Worm (Caenorhabditis elegans) whole organism, L4 larva: ENCODE data around the gene msp-63.

Experiments used
- T20F7.1 ChIP-seq: fragments of 200-800 bp; sonication (Bioruptor generic); optimal IDR thresholded peaks from 2 replicates; lab custom pipeline; 2018; ENCODE audit warnings: mild to moderate bottlenecking, missing genetic modification characterization, missing compliant biosample characterization
- Y105C5A.15 ChIP-seq: fragments of 200-800 bp; sonication (Bioruptor generic); IDR thresholded peaks from 2 replicates; pipeline ENCODE4 v1.3.6; 2022; ENCODE audit warnings: missing genetic modification characterization, missing compliant biosample characterization
- Y5F2A.4 ChIP-seq: fragments of 200-800 bp; sonication (Bioruptor generic); optimal IDR thresholded peaks from 2 replicates; lab custom pipeline; 2018; ENCODE audit warnings: mild to moderate bottlenecking, missing genetic modification characterization, missing compliant biosample characterization
- ZK546.5 ChIP-seq, 2 experiments: sonication (generic microtip); optimal IDR thresholded peaks; 2 replicates each; lab custom pipeline; 2017; ENCODE audit warnings: missing biosample characterization in 2 of 2, missing genetic modification characterization in 2 of 2
- ama-1 ChIP-seq: fragments of 150-350 bp; optimal IDR thresholded peaks from 2 replicates; lab custom pipeline; 2014; ENCODE audit warnings: inconsistent platforms, mixed read lengths
- ceh-20 ChIP-seq: fragments of 200-800 bp; sonication (Bioruptor generic); IDR thresholded peaks from 2 replicates; pipeline ENCODE4 v1.3.6; 2022; ENCODE audit warnings: missing genetic modification reagents, missing genetic modification characterization, missing compliant biosample characterization
- ceh-28 ChIP-seq: fragments of 150-350 bp; optimal IDR thresholded peaks from 2 replicates; lab custom pipeline; 2014; ENCODE audit warnings: missing biosample characterization, missing genetic modification reagents, missing genetic modification characterization
- ceh-44 ChIP-seq: fragments of 200-800 bp; sonication (Bioruptor generic); IDR thresholded peaks from 2 replicates; pipeline ENCODE4 v1.3.6; 2022; ENCODE audit warnings: missing genetic modification reagents, missing genetic modification characterization, missing compliant biosample characterization
- daf-16 ChIP-seq, 3 experiments: sonication (generic microtip); optimal IDR thresholded peaks; 2 replicates each; lab custom pipeline; 2016 to 2017; ENCODE audit warnings: missing genetic modification characterization in 3 of 3, missing genetic modification reagents in 3 of 3, mild to moderate bottlenecking in 2 of 3, missing compliant biosample characterization in 2 of 3, missing biosample characterization in 1 of 3, moderate library complexity in 1 of 3
- dmd-6 ChIP-seq: fragments of 200-800 bp; sonication (Bioruptor generic); IDR thresholded peaks from 2 replicates; pipeline ENCODE4 v1.3.6; 2022; ENCODE audit warnings: missing genetic modification reagents, missing genetic modification characterization, missing compliant biosample characterization
- dmd-9 ChIP-seq: fragments of 200-800 bp; sonication (Bioruptor generic); IDR thresholded peaks from 2 replicates; pipeline ENCODE4 v1.3.6; 2022; ENCODE audit warnings: missing genetic modification reagents, missing genetic modification characterization, missing compliant biosample characterization
- dve-1 ChIP-seq: sonication (generic microtip); optimal IDR thresholded peaks from 2 replicates; lab custom pipeline; 2017; ENCODE audit warnings: antibody characterized with exemption, mild to moderate bottlenecking, missing genetic modification characterization, missing compliant biosample characterization; ENCODE audit not compliant: insufficient read depth
- egl-43 ChIP-seq: fragments of 200-800 bp; sonication (Bioruptor generic); IDR thresholded peaks from 2 replicates; pipeline ENCODE4 v1.3.6; 2022; ENCODE audit warnings: missing genetic modification reagents, missing genetic modification characterization, missing compliant biosample characterization
- fos-1 ChIP-seq: fragments of 150-350 bp; optimal IDR thresholded peaks from 2 replicates; lab custom pipeline; 2014; ENCODE audit warnings: missing biosample characterization, missing genetic modification characterization
- hif-1 ChIP-seq, 2 experiments: sonication (generic microtip); optimal IDR thresholded peaks; 2 replicates each; lab custom pipeline; 2016 to 2017; ENCODE audit warnings: missing compliant biosample characterization in 2 of 2, missing genetic modification characterization in 2 of 2, missing genetic modification reagents in 2 of 2, missing genotype in 2 of 2, mild to moderate bottlenecking in 1 of 2
- hlh-11 ChIP-seq: fragments of 200-800 bp; sonication (Bioruptor generic); optimal IDR thresholded peaks from 2 replicates; lab custom pipeline; 2018; ENCODE audit warnings: mild to moderate bottlenecking, missing genetic modification characterization, missing compliant biosample characterization
- hlh-30 ChIP-seq: sonication (generic microtip); optimal IDR thresholded peaks from 2 replicates; lab custom pipeline; 2017; ENCODE audit warnings: antibody characterized with exemption, mild to moderate bottlenecking, missing genetic modification characterization, missing compliant biosample characterization; ENCODE audit not compliant: insufficient read depth
- lin-29 ChIP-seq: fragments of 200-800 bp; sonication (Bioruptor generic); IDR thresholded peaks from 2 replicates; pipeline ENCODE4 v1.3.6; 2022; ENCODE audit warnings: missing genetic modification reagents, missing genetic modification characterization, missing compliant biosample characterization
- mdl-1 ChIP-seq, 2 experiments: fragments of 150-350 bp in 1 of 2; sonication (generic microtip) in 1 of 2; optimal IDR thresholded peaks; 2 replicates each; lab custom pipeline; 2014 to 2017; ENCODE audit warnings: missing biosample characterization in 2 of 2, missing genetic modification characterization in 2 of 2
- mep-1 ChIP-seq: fragments of 150-350 bp; sonication (generic microtip); optimal IDR thresholded peaks from 3 replicates; lab custom pipeline; 2014; ENCODE audit warnings: missing biosample characterization, missing genetic modification characterization
- mxl-2 ChIP-seq: fragments of 200-800 bp; sonication (Bioruptor generic); conservative IDR thresholded peaks from 2 replicates; pipeline ENCODE4 v1.3.6; 2022; ENCODE audit warnings: missing genetic modification reagents, missing genetic modification characterization, missing compliant biosample characterization
- nhr-111 ChIP-seq: fragments of 200-800 bp; sonication (Bioruptor generic); optimal IDR thresholded peaks from 2 replicates; lab custom pipeline; 2018; ENCODE audit warnings: mild to moderate bottlenecking, missing genetic modification characterization, missing compliant biosample characterization
- nhr-28 ChIP-seq: fragments of 150-350 bp; optimal IDR thresholded peaks from 2 replicates; lab custom pipeline; 2014; ENCODE audit warnings: missing biosample characterization, missing genetic modification characterization
- php-3 ChIP-seq: fragments of 200-800 bp; sonication (Bioruptor generic); IDR thresholded peaks from 2 replicates; pipeline ENCODE4 v1.3.6; 2022; ENCODE audit warnings: missing genetic modification reagents, missing genetic modification characterization, missing compliant biosample characterization
- pqm-1 ChIP-seq: sonication (generic microtip); optimal IDR thresholded peaks from 2 replicates; lab custom pipeline; 2017; ENCODE audit warnings: missing biosample characterization, missing genetic modification characterization
- saeg-2 ChIP-seq: fragments of 200-800 bp; sonication (Bioruptor generic); IDR thresholded peaks from 2 replicates; pipeline ENCODE4 v1.3.6; 2022; ENCODE audit warnings: missing genetic modification reagents, missing genetic modification characterization, missing compliant biosample characterization
- sdz-12 ChIP-seq: fragments of 200-800 bp; sonication (Bioruptor generic); optimal IDR thresholded peaks from 2 replicates; lab custom pipeline; 2018; ENCODE audit warnings: mild to moderate bottlenecking, missing genetic modification characterization, missing compliant biosample characterization
- skn-1 ChIP-seq: fragments of 150-350 bp; optimal IDR thresholded peaks from 2 replicates; lab custom pipeline; 2014; ENCODE audit warnings: missing biosample characterization, missing genetic modification characterization
- spr-1 ChIP-seq: sonication (generic microtip); optimal IDR thresholded peaks from 2 replicates; lab custom pipeline; 2016; ENCODE audit warnings: mild to moderate bottlenecking, missing genetic modification characterization, missing compliant biosample characterization
- spr-3 ChIP-seq: fragments of 200-800 bp; sonication (Bioruptor generic); optimal IDR thresholded peaks from 2 replicates; lab custom pipeline; 2018; ENCODE audit warnings: mild to moderate bottlenecking, missing genetic modification characterization, missing compliant biosample characterization
- tra-1 ChIP-seq: fragments of 200-800 bp; sonication (Bioruptor generic); IDR thresholded peaks from 2 replicates; pipeline ENCODE4 v1.3.6; 2022; ENCODE audit warnings: missing genetic modification reagents, missing genetic modification characterization, missing compliant biosample characterization
- ztf-11 ChIP-seq: fragments of 150-350 bp; optimal IDR thresholded peaks from 2 replicates; lab custom pipeline; 2014; ENCODE audit warnings: missing biosample characterization, missing genetic modification characterization

The msp-63 gene

ce11 chrII:5806563-5806962, 9.3 kb upstream of the msp-63 start (continued):
- TF ChIP-seq egl-43: no peak
- TF ChIP-seq spr-3 (GFP tag; lab: Kevin White, UChicago): no peak
- no peak for TF ChIP-seq ztf-11 (tag; lab: Kevin White, UChicago)
- TF ChIP-seq lin-29: no peak
- TF ChIP-seq T20F7.1 (GFP tag; lab: Kevin White, UChicago): no peak
- TF ChIP-seq hlh-11: peak; percentile 64
- peak; percentile 90 for TF ChIP-seq nhr-28

ce11 chrII:5805303-5805702, 8.1 kb upstream of the msp-63 start, which contains the start of gene K05F1.10:
Gene K05F1.10, minus strand, starts transcription at chrII:5805473.
- TF ChIP-seq mdl-1 (tag; optimal IDR thresholded peaks at IDR 0.05; lab: Kevin White, UChicago): peak in 1 of 2 experiments; percentile 3
- peak; percentile 19 for TF ChIP-seq pqm-1 (tag; lab: Kevin White, UChicago)
- peak; percentile 46 for TF ChIP-seq dmd-6
- no peak for TF ChIP-seq ama-1 (lab: Kevin White, UChicago)
- TF ChIP-seq mxl-2 (GFP tag; lab: Robert Waterston, UW): no peak
- no peak for TF ChIP-seq daf-16 (GFP tag; optimal IDR thresholded peaks at IDR 0.05; lab: Kevin White, UChicago)
- peak; percentile 88 for TF ChIP-seq daf-16 (tag; optimal IDR thresholded peaks at IDR 0.05; lab: Kevin White, UChicago)
- TF ChIP-seq php-3 (GFP tag; lab: Robert Waterston, UW): peak; percentile 46; the same call in 1 of the 2 replicates
- peak; percentile 38 for TF ChIP-seq hlh-11
- peak; percentile 23 for TF ChIP-seq nhr-28
- TF ChIP-seq hlh-30: peak; percentile 45
- TF ChIP-seq dve-1 (tag; lab: Kevin White, UChicago): peak; percentile 4
- TF ChIP-seq nhr-111 (GFP tag; lab: Kevin White, UChicago): no peak
- TF ChIP-seq, all 104 proteins: peak for 9

DNA sequence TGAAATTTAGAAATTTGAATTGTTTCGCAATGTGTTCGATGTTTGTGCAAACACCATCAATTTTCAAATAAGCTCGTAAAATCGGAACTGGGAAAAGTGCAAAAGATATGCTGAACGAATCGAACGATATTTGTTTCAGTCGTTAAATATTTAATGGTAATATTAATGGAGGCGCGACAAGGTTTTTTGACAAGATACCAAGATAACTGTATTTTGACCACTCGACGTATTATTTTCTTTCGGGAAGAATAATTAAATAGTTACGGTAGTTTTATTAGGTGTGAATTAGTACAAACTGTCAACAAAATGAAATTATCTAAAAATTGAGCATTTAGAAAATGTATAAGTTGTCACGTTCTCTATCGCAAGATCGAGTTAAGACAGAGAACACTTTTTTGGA, 7.0 kb upstream of the msp-63 start:
- TF ChIP-seq saeg-2: no peak
- peak; percentile 21 for TF ChIP-seq hlh-11
- TF ChIP-seq ceh-20 (GFP tag; lab: Robert Waterston, UW): peak; percentile 22; the same call in 1 of the 2 replicates
- TF ChIP-seq php-3 (GFP tag; lab: Robert Waterston, UW): peak; percentile 96
- TF ChIP-seq T20F7.1 (GFP tag; lab: Kevin White, UChicago): peak; percentile 41
- TF ChIP-seq skn-1 (tag; lab: Kevin White, UChicago): no peak
- TF ChIP-seq spr-1 (tag; lab: Kevin White, UChicago): no peak
- TF ChIP-seq pqm-1 (tag; lab: Kevin White, UChicago): peak; percentile 9
- peak; percentile 70 for TF ChIP-seq dve-1 (tag; lab: Kevin White, UChicago)
- no peak for TF ChIP-seq daf-16 (GFP tag; optimal IDR thresholded peaks at IDR 0.05; lab: Kevin White, UChicago)
- TF ChIP-seq daf-16 (tag; optimal IDR thresholded peaks at IDR 0.05; lab: Kevin White, UChicago): peak; percentile 72
- TF ChIP-seq Y5F2A.4 (GFP tag; lab: Kevin White, UChicago): no peak
- peak in 1 of 2 experiments; percentile 8 for TF ChIP-seq hif-1 (tag; optimal IDR thresholded peaks at IDR 0.05; lab: Kevin White, UChicago)

- no peak for TF ChIP-seq dmd-9 (GFP tag; lab: Robert Waterston, UW)
- TF ChIP-seq ceh-28 (tag; lab: Kevin White, UChicago): no peak
- TF ChIP-seq mep-1: no peak
- TF ChIP-seq Y105C5A.15: no peak
- TF ChIP-seq ceh-20 (GFP tag; lab: Robert Waterston, UW): no peak
- TF ChIP-seq fos-1 (tag; lab: Kevin White, UChicago): no peak
- TF ChIP-seq tra-1 (GFP tag; lab: Robert Waterston, UW): no peak
- TF ChIP-seq sdz-12 (GFP tag; lab: Kevin White, UChicago): no peak
- TF ChIP-seq ceh-44 (GFP tag; lab: Robert Waterston, UW): no peak
- no peak for TF ChIP-seq ZK546.5 (tag; optimal IDR thresholded peaks at IDR 0.05; lab: Kevin White, UChicago)
- no peak for TF ChIP-seq ztf-11 (tag; lab: Kevin White, UChicago)
These were observed 3.8 kb upstream of the msp-63 start, which contains the start of the genes K05F1.9 and K05F1.1 for ce11 chrII:5801075-5801474. Gene K05F1.9, minus strand, starts transcription at chrII:5801175. Gene K05F1.1, plus strand, starts transcription at chrII:5801382.
